Worm (Caenorhabditis elegans) whole organism, late embryonic: ENCODE results near the gene ZK262.9.

ENCODE experiments used
- ceh-2 ChIP-seq: sonication (generic microtip); optimal IDR thresholded peaks from 2 replicates; lab custom pipeline; 2016; ENCODE audit warnings: missing genotype, missing genetic modification characterization, missing compliant biosample characterization
- ceh-22 ChIP-seq: sonication (generic microtip); optimal IDR thresholded peaks from 2 replicates; lab custom pipeline; 2017; ENCODE audit warnings: missing biosample characterization, missing genetic modification characterization
- ceh-31 ChIP-seq: sonication (generic microtip); optimal IDR thresholded peaks from 2 replicates; lab custom pipeline; 2016; ENCODE audit warnings: missing genetic modification characterization, missing compliant biosample characterization
- ceh-34 ChIP-seq: sonication (generic microtip); optimal IDR thresholded peaks from 2 replicates; lab custom pipeline; 2016; ENCODE audit warnings: mild to moderate bottlenecking, missing genetic modification characterization, missing compliant biosample characterization
- dmd-4 ChIP-seq: sonication (generic microtip); optimal IDR thresholded peaks from 2 replicates; lab custom pipeline; 2016; ENCODE audit warnings: borderline replicate concordance, missing genetic modification characterization, missing compliant biosample characterization
- dve-1 ChIP-seq: sonication (generic microtip); optimal IDR thresholded peaks from 2 replicates; lab custom pipeline; 2017; ENCODE audit warnings: antibody characterized with exemption, mild to moderate bottlenecking, missing genetic modification characterization, missing compliant biosample characterization
- zip-5 ChIP-seq: sonication (generic microtip); optimal IDR thresholded peaks from 2 replicates; lab custom pipeline; 2016; ENCODE audit warnings: missing genetic modification characterization, missing compliant biosample characterization

DNA sequence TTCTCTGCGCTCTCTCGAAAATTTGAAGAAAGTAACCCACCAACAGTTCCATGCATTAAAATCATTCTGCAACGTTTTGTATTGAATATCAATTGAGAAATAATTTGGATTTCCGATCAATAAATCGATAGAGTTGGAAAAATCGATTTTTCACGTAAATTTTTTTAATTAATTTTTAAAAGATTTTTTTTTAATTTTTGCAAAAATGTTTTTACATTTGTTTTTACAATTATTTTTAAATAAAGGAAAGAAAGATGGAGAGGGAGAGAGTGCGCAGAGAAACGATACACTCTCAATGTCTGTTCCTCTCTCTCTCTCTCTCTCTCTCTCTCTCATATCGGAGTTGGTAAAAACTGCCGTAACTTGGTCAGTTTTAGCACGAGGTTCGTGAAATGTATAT lies 14.0 kb upstream of the ZK262.9 start, which contains the start of gene ZK262.19:
- no peak for TF ChIP-seq ceh-31 (tag; lab: Kevin White, UChicago)
- TF ChIP-seq ceh-2 (tag; lab: Kevin White, UChicago): no peak
- no peak for TF ChIP-seq dve-1 (tag; lab: Kevin White, UChicago)
- TF ChIP-seq zip-5 (tag; lab: Kevin White, UChicago): no peak
- no peak for TF ChIP-seq ceh-22 (tag; lab: Kevin White, UChicago)
- no peak for TF ChIP-seq ceh-34 (tag; lab: Kevin White, UChicago)
- no peak for TF ChIP-seq dmd-4 (tag; lab: Kevin White, UChicago)
